Fruit fly (Drosophila melanogaster) whole organism, embryonic: Measurements from ENCODE around the gene mxc.

ENCODE experiments used
- CG10147 ChIP-seq: fragments of 200-800 bp; sonication (Bioruptor generic); optimal IDR thresholded peaks from 2 replicates; lab custom pipeline; 2019; ENCODE audit warnings: missing biosample characterization, mild to moderate bottlenecking, missing genetic modification characterization, moderate library complexity
- CG10959 ChIP-seq: fragments of 200-800 bp; sonication (Bioruptor generic); IDR thresholded peaks from 2 replicates; pipeline ENCODE4 v1.3.6; 2022; ENCODE audit warnings: missing biosample characterization, missing genetic modification characterization
- CG10979 ChIP-seq: fragments of 200-800 bp; sonication (Bioruptor generic); optimal IDR thresholded peaks from 2 replicates; lab custom pipeline; 2018; ENCODE audit warnings: missing biosample characterization, mild to moderate bottlenecking, missing genetic modification characterization, moderate library complexity
- CG11456 ChIP-seq: fragments of 200-800 bp; sonication (Bioruptor generic); IDR thresholded peaks from 3 replicates; pipeline ENCODE4 v1.3.6; 2022; ENCODE audit warnings: missing biosample characterization, missing genetic modification characterization
- CG12104 ChIP-seq: fragments of 200-800 bp; sonication (Bioruptor generic); optimal IDR thresholded peaks from 3 replicates; lab custom pipeline; 2016; ENCODE audit warnings: missing biosample characterization, missing genetic modification characterization
- CG12155 ChIP-seq: fragments of 200-800 bp; sonication (Bioruptor generic); optimal IDR thresholded peaks from 3 replicates; lab custom pipeline; 2016; ENCODE audit warnings: missing biosample characterization, missing genetic modification characterization
- CG1233 ChIP-seq: fragments of 200-800 bp; sonication (Bioruptor generic); optimal IDR thresholded peaks from 4 replicates; lab custom pipeline; 2018; ENCODE audit warnings: missing biosample characterization, mild to moderate bottlenecking, missing genetic modification characterization
- CG14710 ChIP-seq: fragments of 200-800 bp; sonication (Bioruptor generic); optimal IDR thresholded peaks from 3 replicates; lab custom pipeline; 2019; ENCODE audit warnings: missing biosample characterization, mild to moderate bottlenecking, missing genetic modification characterization, moderate library complexity
- CG15011 ChIP-seq: fragments of 200-800 bp; sonication (Bioruptor generic); optimal IDR thresholded peaks from 3 replicates; lab custom pipeline; 2018; ENCODE audit warnings: missing biosample characterization, mild to moderate bottlenecking, missing genetic modification characterization
- CG17186 ChIP-seq: fragments of 200-800 bp; sonication (Bioruptor generic); optimal IDR thresholded peaks from 3 replicates; lab custom pipeline; 2017; ENCODE audit warnings: missing biosample characterization, missing genetic modification reagents, missing genetic modification characterization
- CG17359 ChIP-seq: fragments of 200-800 bp; sonication (Bioruptor generic); optimal IDR thresholded peaks from 3 replicates; lab custom pipeline; 2018; ENCODE audit warnings: missing biosample characterization, mild to moderate bottlenecking, missing genetic modification characterization, moderate library complexity
- CG2120 ChIP-seq: fragments of 200-800 bp; sonication (Bioruptor generic); optimal IDR thresholded peaks from 3 replicates; lab custom pipeline; 2016; ENCODE audit warnings: missing biosample characterization, missing genetic modification characterization
- CG2202 ChIP-seq: fragments of 200-800 bp; sonication (Bioruptor generic); optimal IDR thresholded peaks from 2 replicates; lab custom pipeline; 2018; ENCODE audit warnings: missing biosample characterization, mild to moderate bottlenecking, missing genetic modification characterization
- CG2875 ChIP-seq: fragments of 200-800 bp; sonication (Bioruptor generic); optimal IDR thresholded peaks from 2 replicates; lab custom pipeline; 2017; ENCODE audit warnings: missing biosample characterization, mild to moderate bottlenecking, missing genetic modification characterization, missing genetic modification reagents
- CG33213 ChIP-seq: fragments of 200-800 bp; sonication (Bioruptor generic); optimal IDR thresholded peaks from 3 replicates; lab custom pipeline; 2016; ENCODE audit warnings: missing biosample characterization, missing genetic modification characterization
- CG9876 ChIP-seq: fragments of 200-800 bp; sonication (Bioruptor generic); optimal IDR thresholded peaks from 2 replicates; lab custom pipeline; 2016; ENCODE audit warnings: missing biosample characterization, missing genetic modification characterization
- CoRest ChIP-seq: fragments of 200-800 bp; sonication (Bioruptor generic); optimal IDR thresholded peaks from 3 replicates; lab custom pipeline; 2018; ENCODE audit warnings: missing biosample characterization, mild to moderate bottlenecking, missing genetic modification characterization, moderate library complexity
- Dp ChIP-seq: fragments of 200-800 bp; sonication (Bioruptor generic); optimal IDR thresholded peaks from 2 replicates; lab custom pipeline; 2018; ENCODE audit warnings: missing biosample characterization, mild to moderate bottlenecking, missing genetic modification characterization, moderate library complexity
- Eip74EF ChIP-seq, 2 experiments: fragments of 200-800 bp in 1 of 2; fragments of >200 bp in 1 of 2; sonication (Bioruptor generic) in 1 of 2; optimal IDR thresholded peaks; 2 replicates each; lab custom pipeline; 2017 to 2019; ENCODE audit warnings: missing biosample characterization in 2 of 2, missing genetic modification characterization in 2 of 2, mild to moderate bottlenecking in 1 of 2, moderate library complexity in 1 of 2
- Ets65A ChIP-seq: fragments of 200-800 bp; sonication (Bioruptor generic); peaks from one replicate; lab custom pipeline; 2016; ENCODE audit warnings: missing biosample characterization, missing genetic modification characterization
- H15 ChIP-seq: fragments of 200-800 bp; sonication (Bioruptor generic); IDR thresholded peaks from 3 replicates; pipeline ENCODE4 v1.3.6; 2022; ENCODE audit warnings: missing biosample characterization, missing genetic modification characterization
- H2.0 ChIP-seq: fragments of 200-800 bp; sonication (Bioruptor generic); IDR thresholded peaks from 2 replicates; pipeline ENCODE4 v1.3.6; 2022; ENCODE audit warnings: missing biosample characterization, missing genetic modification characterization
- HLHmδ ChIP-seq: fragments of 200-800 bp; sonication (Bioruptor generic); optimal IDR thresholded peaks from 2 replicates; lab custom pipeline; 2018; ENCODE audit warnings: missing biosample characterization, mild to moderate bottlenecking, missing genetic modification characterization, moderate library complexity
- Hey ChIP-seq: fragments of 200-800 bp; sonication (Bioruptor generic); optimal IDR thresholded peaks from 3 replicates; lab custom pipeline; 2018; ENCODE audit warnings: missing biosample characterization, mild to moderate bottlenecking, missing genetic modification characterization
- Hr78 ChIP-seq, 2 experiments: fragments of 200-800 bp in 1 of 2; fragments of >200 bp in 1 of 2; sonication (Bioruptor generic) in 1 of 2; optimal IDR thresholded peaks; 2 replicates each; lab custom pipeline; 2017 to 2019; ENCODE audit warnings: missing biosample characterization in 2 of 2, missing genetic modification characterization in 2 of 2, mild to moderate bottlenecking in 1 of 2, moderate library complexity in 1 of 2
- MBD-R2 ChIP-seq: fragments of 200-800 bp; sonication (Bioruptor generic); IDR thresholded peaks from 2 replicates; pipeline ENCODE4 v1.3.6; 2022; ENCODE audit warnings: missing biosample characterization, missing genetic modification characterization
- Med ChIP-seq: fragments of 200-800 bp; sonication (Bioruptor generic); peaks from one replicate; lab custom pipeline; 2016; ENCODE audit warnings: missing biosample characterization, missing genetic modification characterization, mild to moderate bottlenecking, inconsistent platforms, moderate library complexity
- Mes4 ChIP-seq: fragments of 200-800 bp; sonication (Bioruptor generic); optimal IDR thresholded peaks from 2 replicates; lab custom pipeline; 2016; ENCODE audit warnings: missing biosample characterization, missing genetic modification characterization
- Xbp1 ChIP-seq: fragments of 200-800 bp; sonication (Bioruptor generic); optimal IDR thresholded peaks from 3 replicates; lab custom pipeline; 2016; ENCODE audit warnings: missing biosample characterization, mild to moderate bottlenecking, missing genetic modification characterization
- ab ChIP-seq: fragments of 200-800 bp; sonication (Bioruptor generic); optimal IDR thresholded peaks from 2 replicates; lab custom pipeline; 2016; ENCODE audit warnings: missing biosample characterization, missing genetic modification characterization
- bcd ChIP-seq: fragments of 200-800 bp; sonication (Bioruptor generic); optimal IDR thresholded peaks from 2 replicates; lab custom pipeline; 2017; ENCODE audit warnings: missing biosample characterization, mild to moderate bottlenecking, missing genetic modification characterization
- bsh ChIP-seq, 2 experiments: fragments of 200-800 bp; sonication (Bioruptor generic); optimal IDR thresholded peaks; 2 replicates each; lab custom pipeline; 2017 to 2018; ENCODE audit warnings: mild to moderate bottlenecking in 2 of 2, missing biosample characterization in 2 of 2, missing genetic modification characterization in 2 of 2, moderate library complexity in 1 of 2
- cg ChIP-seq: fragments of 200-800 bp; sonication (Bioruptor generic); optimal IDR thresholded peaks from 3 replicates; lab custom pipeline; 2019; ENCODE audit warnings: missing biosample characterization, mild to moderate bottlenecking, missing genetic modification characterization, moderate library complexity
- crc ChIP-seq: fragments of 200-800 bp; sonication (Bioruptor generic); optimal IDR thresholded peaks from 2 replicates; lab custom pipeline; 2016; ENCODE audit warnings: missing biosample characterization, missing genetic modification characterization
- cwo ChIP-seq: fragments of 200-800 bp; sonication (Bioruptor generic); optimal IDR thresholded peaks from 3 replicates; lab custom pipeline; 2017; ENCODE audit warnings: missing biosample characterization, missing genetic modification characterization, mild to moderate bottlenecking, moderate library complexity, missing genetic modification reagents
- gsb-n ChIP-seq: fragments of 200-800 bp; sonication (Bioruptor generic); optimal IDR thresholded peaks from 3 replicates; lab custom pipeline; 2018; ENCODE audit warnings: missing biosample characterization, mild to moderate bottlenecking, missing genetic modification characterization
- lab ChIP-seq: fragments of 200-800 bp; sonication (Bioruptor generic); optimal IDR thresholded peaks from 3 replicates; lab custom pipeline; 2017; ENCODE audit warnings: missing biosample characterization, missing genetic modification characterization, mild to moderate bottlenecking, moderate library complexity, missing genetic modification reagents
- lmd ChIP-seq: fragments of 200-800 bp; sonication (Bioruptor generic); IDR thresholded peaks from 2 replicates; pipeline ENCODE4 v1.3.6; 2022; ENCODE audit warnings: missing biosample characterization, missing genetic modification characterization
- peb ChIP-seq: fragments of 200-800 bp; sonication (Bioruptor generic); IDR thresholded peaks from 2 replicates; pipeline ENCODE4 v1.3.6; 2022; ENCODE audit warnings: missing biosample characterization, missing genetic modification characterization
- pita ChIP-seq: fragments of 200-800 bp; sonication (Bioruptor generic); optimal IDR thresholded peaks from 2 replicates; lab custom pipeline; 2017; ENCODE audit warnings: missing biosample characterization, mild to moderate bottlenecking, missing genetic modification characterization
- ranshi ChIP-seq: fragments of 200-800 bp; sonication (Bioruptor generic); IDR thresholded peaks from 2 replicates; pipeline ENCODE4 v1.3.6; 2022; ENCODE audit warnings: missing biosample characterization, missing genetic modification characterization
- row ChIP-seq: fragments of 200-800 bp; sonication (Bioruptor generic); IDR thresholded peaks from 3 replicates; pipeline ENCODE4 v1.3.6; 2022; ENCODE audit warnings: missing biosample characterization, missing genetic modification characterization
- run ChIP-seq: fragments of 200-800 bp; sonication (Bioruptor generic); optimal IDR thresholded peaks from 3 replicates; lab custom pipeline; 2018; ENCODE audit warnings: missing biosample characterization, mild to moderate bottlenecking, missing genetic modification characterization
- schlank ChIP-seq: fragments of 200-800 bp; sonication (Bioruptor generic); optimal IDR thresholded peaks from 2 replicates; lab custom pipeline; 2018; ENCODE audit warnings: missing biosample characterization, mild to moderate bottlenecking, missing genetic modification characterization
- sd ChIP-seq: fragments of 200-800 bp; sonication (Bioruptor generic); optimal IDR thresholded peaks from 3 replicates; lab custom pipeline; 2018; ENCODE audit warnings: missing biosample characterization, mild to moderate bottlenecking, missing genetic modification characterization, moderate library complexity
- seq ChIP-seq: fragments of 200-800 bp; sonication (Bioruptor generic); IDR thresholded peaks from 2 replicates; pipeline ENCODE4 v1.3.6; 2022; ENCODE audit warnings: missing biosample characterization, missing genetic modification characterization
- slbo ChIP-seq: fragments of 200-800 bp; sonication (Bioruptor generic); IDR thresholded peaks from 2 replicates; pipeline ENCODE4 v1.3.6; 2022; ENCODE audit warnings: missing biosample characterization, missing genetic modification characterization
- tgo ChIP-seq: fragments of 200-800 bp; sonication (Bioruptor generic); IDR thresholded peaks from 3 replicates; pipeline ENCODE4 v1.3.6; 2022; ENCODE audit warnings: missing biosample characterization, missing genetic modification characterization
- trem ChIP-seq: fragments of 200-800 bp; optimal IDR thresholded peaks from 3 replicates; lab custom pipeline; 2019; ENCODE audit warnings: missing biosample characterization, mild to moderate bottlenecking, missing genetic modification characterization, moderate library complexity
- vfl ChIP-seq: fragments of 200-800 bp; sonication (Bioruptor generic); optimal IDR thresholded peaks from 2 replicates; lab custom pipeline; 2016; ENCODE audit warnings: missing biosample characterization, missing genetic modification characterization

Gene mxc

dm6 chrX:9251212-9251877, 8.1 kb upstream of the mxc start (continued):
- peak; percentile 51; the same call in 2 of the 3 replicates for TF ChIP-seq row (GFP tag; lab: Robert Waterston, UW)
- TF ChIP-seq ab (GFP tag; lab: Kevin White, UChicago) = no peak
- peak; percentile 56 for TF ChIP-seq tgo (GFP tag; lab: Robert Waterston, UW)
- no peak for TF ChIP-seq CG10959 (GFP tag; lab: Robert Waterston, UW)
- no peak for TF ChIP-seq sd
- no peak for TF ChIP-seq H2.0 (GFP tag; lab: Robert Waterston, UW)
- TF ChIP-seq CG17359 (tag; lab: Kevin White, UChicago) = peak; percentile 30
- TF ChIP-seq lab = no peak
- TF ChIP-seq CG12155 = no peak
- no peak for TF ChIP-seq run (tag; lab: Kevin White, UChicago)
- peak; percentile 34 for TF ChIP-seq CG10979
- TF ChIP-seq Dp (GFP tag; lab: Kevin White, UChicago) = no peak
- no peak for TF ChIP-seq trem
- no peak for TF ChIP-seq CG2875 (GFP tag; lab: Kevin White, UChicago)
- TF ChIP-seq CG9876 (GFP tag; lab: Kevin White, UChicago) = no peak
- no peak for TF ChIP-seq seq
- peak; percentile 1 for TF ChIP-seq CG2120 (GFP tag; lab: Kevin White, UChicago)
- TF ChIP-seq CG11456 (GFP tag; lab: Robert Waterston, UW) = no peak
- peak; percentile 24 for TF ChIP-seq bcd
- TF ChIP-seq H15 (GFP tag; lab: Robert Waterston, UW) = no peak
- no peak for TF ChIP-seq cg (GFP tag; lab: Kevin White, UChicago)
- peak; percentile 29; the same call in 1 of the 2 replicates for TF ChIP-seq lmd (GFP tag; lab: Robert Waterston, UW)
- TF ChIP-seq Xbp1 = peak; percentile 22
- TF ChIP-seq gsb-n (tag; lab: Kevin White, UChicago) = no peak
- no peak for TF ChIP-seq ranshi (GFP tag; lab: Robert Waterston, UW)
- peak; percentile 85 for TF ChIP-seq Ets65A (GFP tag; lab: Kevin White, UChicago)
- no peak for TF ChIP-seq MBD-R2 (GFP tag; lab: Robert Waterston, UW)
- peak; percentile 7 for TF ChIP-seq CG1233 (GFP tag; lab: Kevin White, UChicago)
- no peak for TF ChIP-seq CG33213
- no peak for TF ChIP-seq CG17186 (GFP tag; lab: Kevin White, UChicago)
- no peak for TF ChIP-seq cwo (GFP tag; lab: Kevin White, UChicago)
- TF ChIP-seq crc (GFP tag; lab: Kevin White, UChicago) = no peak
- peak; percentile 51 for TF ChIP-seq slbo (GFP tag; lab: Robert Waterston, UW)
- TF ChIP-seq CG15011 (GFP tag; lab: Kevin White, UChicago) = no peak
- no peak for TF ChIP-seq CG2202
- TF ChIP-seq Hey (tag; lab: Kevin White, UChicago) = no peak
- TF ChIP-seq CG14710 (tag; lab: Kevin White, UChicago) = no peak
- no peak for TF ChIP-seq Mes4 (GFP tag; lab: Kevin White, UChicago)
- no peak for TF ChIP-seq peb (GFP tag; lab: Robert Waterston, UW)
- no peak for TF ChIP-seq pita (GFP tag; lab: Kevin White, UChicago)
- TF ChIP-seq vfl (GFP tag; lab: Kevin White, UChicago) = no peak
- TF ChIP-seq schlank = no peak
- peak in 1 of 2 experiments; percentile 8 for TF ChIP-seq Hr78 (GFP tag; optimal IDR thresholded peaks at IDR 0.05; lab: Kevin White, UChicago)
- no peak for TF ChIP-seq CG12104 (GFP tag; lab: Kevin White, UChicago)
- peak; percentile 85 for TF ChIP-seq Med (GFP tag; lab: Kevin White, UChicago)
- no peak for TF ChIP-seq CG10147
- TF ChIP-seq Eip74EF (GFP tag; optimal IDR thresholded peaks at IDR 0.05; lab: Kevin White, UChicago) = peak in 1 of 2 experiments; percentile 93
- TF ChIP-seq HLHmδ (GFP tag; lab: Kevin White, UChicago) = no peak
- TF ChIP-seq bsh (GFP tag; optimal IDR thresholded peaks at IDR 0.05; lab: Kevin White, UChicago) = peak; percentile 1 to 37
- peak; percentile 9 for TF ChIP-seq CoRest (tag; lab: Kevin White, UChicago)
